Fruit fly (Drosophila melanogaster): ENCODE results near the gene Lcp65Af.

Gene Lcp65Af

dm6 chr3L:6181776-6182175, 45.2 kb upstream of the Lcp65Af start, which contains the start of gene CG10274 (continued):
- TF ChIP-seq CG16813 (GFP tag; IDR thresholded peaks at IDR 0.05; ENCODE audit: partially characterized antibody) (no peak), zen (tag; optimal IDR thresholded peaks at IDR 0.05) (peak; percentile 81), CG4730 (GFP tag; IDR thresholded peaks at IDR 0.05) (0 out of 2 replicates have a peak, but pooled peaks have one; percentile 15), CG1792 (GFP tag; optimal IDR thresholded peaks at IDR 0.05) (peak; percentile 43), zf30C (GFP tag; optimal IDR thresholded peaks at IDR 0.05) (no peak), z (GFP tag; IDR thresholded peaks at IDR 0.05) (no peak), btn (GFP tag; optimal IDR thresholded peaks at IDR 0.05) (no peak), CG3847 (GFP tag; IDR thresholded peaks at IDR 0.05) (peak; percentile 78), Gug (GFP tag; IDR thresholded peaks at IDR 0.05) (peak; percentile 65; the same call in 3 of the 4 replicates), CG9876 (GFP tag; optimal IDR thresholded peaks at IDR 0.05) (peak; percentile 56), CG15011 (GFP tag; optimal IDR thresholded peaks at IDR 0.05) (no peak), ham (GFP tag; IDR thresholded peaks at IDR 0.05) (no peak), Bgb (GFP tag; IDR thresholded peaks at IDR 0.05; ENCODE audit: partially characterized antibody) (no peak), vvl (GFP tag; IDR thresholded peaks at IDR 0.05) (peak; percentile 70), H2.0 (GFP tag; IDR thresholded peaks at IDR 0.05) (peak; percentile 56; the same call in 1 of the 2 replicates), MESR4 (GFP tag; optimal IDR thresholded peaks at IDR 0.05) (no peak), Spps (tag; optimal IDR thresholded peaks at IDR 0.05) (peak; percentile 56), da (GFP tag; optimal IDR thresholded peaks at IDR 0.05) (peak; percentile 30), CG2678 (tag; optimal IDR thresholded peaks at IDR 0.05) (no peak), NK7.1 (GFP tag; optimal IDR thresholded peaks at IDR 0.05) (no peak), zfh1 (GFP tag; IDR thresholded peaks at IDR 0.05) (peak; percentile 53; the same call in 1 of the 3 replicates), CG15601 (tag; optimal IDR thresholded peaks at IDR 0.05) (no peak), CG10366 (GFP tag; IDR thresholded peaks at IDR 0.05) (peak; percentile 50), CG10565 (GFP tag; optimal IDR thresholded peaks at IDR 0.05) (peak; percentile 33), Meics (GFP tag; optimal IDR thresholded peaks at IDR 0.05) (no peak), Lim3 (GFP tag; IDR thresholded peaks at IDR 0.05) (no peak), crp (GFP tag; optimal IDR thresholded peaks at IDR 0.05) (peak in 1 of 2 experiments; percentile 16), CG18764 (GFP tag; optimal IDR thresholded peaks at IDR 0.05) (peak; percentile 72), cato (GFP tag; optimal IDR thresholded peaks at IDR 0.05; ENCODE audit: borderline replicate concordance) (peak; percentile 56), CG10979 (tag; optimal IDR thresholded peaks at IDR 0.05) (peak; percentile 74), CG10267 (tag; optimal IDR thresholded peaks at IDR 0.05) (peak; percentile 98), gro (GFP tag; optimal IDR thresholded peaks at IDR 0.05) (peak; percentile 77), Bteb2 (GFP tag; optimal IDR thresholded peaks at IDR 0.05) (peak; percentile 75), MTF-1 (GFP tag; optimal IDR thresholded peaks at IDR 0.05; ENCODE audit: borderline replicate concordance) (no peak), slou (GFP tag; optimal IDR thresholded peaks at IDR 0.05) (peak; percentile 76), gfzf (GFP tag; optimal IDR thresholded peaks at IDR 0.05) (peak; percentile 52), CG10209 (GFP tag; optimal IDR thresholded peaks at IDR 0.05) (peak; percentile 76), vnd (GFP tag; IDR thresholded peaks at IDR 0.05; ENCODE audit: partially characterized antibody) (no peak), CG13287 (GFP tag; IDR thresholded peaks at IDR 0.05; ENCODE audit: partially characterized antibody) (no peak; the same call in 1 of the 2 replicates), CG10959 (GFP tag; IDR thresholded peaks at IDR 0.05) (0 out of 2 replicates have a peak, but pooled peaks have one; percentile 24), Fer1 (GFP tag; optimal IDR thresholded peaks at IDR 0.05) (peak; percentile 79), D (optimal IDR thresholded peaks at IDR 0.05) (no peak), D (GFP tag; optimal IDR thresholded peaks at IDR 0.05) (peak; percentile 29), wdn (GFP tag; IDR thresholded peaks at IDR 0.05) (peak; percentile 40; the same call in 1 of the 2 replicates), row (GFP tag; IDR thresholded peaks at IDR 0.05) (peak; percentile 97), Mrtf (GFP tag; IDR thresholded peaks at IDR 0.05) (no peak), TFAM (GFP tag; optimal IDR thresholded peaks at IDR 0.05) (no peak), ERR (GFP tag; optimal IDR thresholded peaks at IDR 0.05) (no peak), Hr51 (GFP tag; optimal IDR thresholded peaks at IDR 0.05) (peak in 1 of 2 experiments; percentile 50), CG33557 (GFP tag; optimal IDR thresholded peaks at IDR 0.05) (peak; percentile 73)

Data from whole organism, embryonic.